Worm (Caenorhabditis elegans) whole organism, midembryonic: ENCODE data around the gene gtf-2E1.

Experiments used
- T22C8.4 ChIP-seq: fragments of 200-800 bp; sonication (Bioruptor generic); IDR thresholded peaks from 2 replicates; pipeline ENCODE4 v1.3.6; 2022; ENCODE audit warnings: missing genetic modification characterization, missing compliant biosample characterization
- cog-1 ChIP-seq: sonication (generic microtip); optimal IDR thresholded peaks from 2 replicates; lab custom pipeline; 2016; ENCODE audit warnings: missing genetic modification characterization, missing compliant biosample characterization
- flt-1 ChIP-seq: fragments of 200-800 bp; sonication (Bioruptor generic); IDR thresholded peaks from 2 replicates; pipeline ENCODE4 v1.3.6; 2022; ENCODE audit warnings: missing genetic modification characterization, missing compliant biosample characterization
- klf-2 ChIP-seq: fragments of 200-800 bp; sonication (Bioruptor generic); conservative IDR thresholded peaks from 2 replicates; pipeline ENCODE4 v1.3.6; 2022; ENCODE audit warnings: missing genetic modification reagents, missing genetic modification characterization, missing compliant biosample characterization
- med-1 ChIP-seq: sonication (generic microtip); optimal IDR thresholded peaks from 2 replicates; lab custom pipeline; 2017; ENCODE audit warnings: missing genetic modification characterization, mild to moderate bottlenecking, missing compliant biosample characterization, antibody characterized with exemption, missing genetic modification reagents; ENCODE audit not compliant: insufficient read depth
- ref-1 ChIP-seq: fragments of 200-800 bp; sonication (Bioruptor generic); conservative IDR thresholded peaks from 2 replicates; pipeline ENCODE4 v1.3.6; 2022; ENCODE audit warnings: missing genetic modification reagents, missing genetic modification characterization, missing compliant biosample characterization
- tab-1 ChIP-seq: fragments of 200-800 bp; sonication (Bioruptor generic); IDR thresholded peaks from 2 replicates; pipeline ENCODE4 v1.3.6; 2022; ENCODE audit warnings: missing genetic modification characterization, missing compliant biosample characterization
- ztf-23 ChIP-seq: fragments of 200-800 bp; sonication (Bioruptor generic); IDR thresholded peaks from 2 replicates; pipeline ENCODE4 v1.3.6; 2022; ENCODE audit warnings: missing genetic modification reagents, missing genetic modification characterization, missing compliant biosample characterization
- ztf-29 ChIP-seq: fragments of 200-800 bp; sonication (Bioruptor generic); IDR thresholded peaks from 2 replicates; pipeline ENCODE4 v1.3.6; 2022; ENCODE audit warnings: missing genetic modification reagents, missing genetic modification characterization, missing compliant biosample characterization

DNA sequence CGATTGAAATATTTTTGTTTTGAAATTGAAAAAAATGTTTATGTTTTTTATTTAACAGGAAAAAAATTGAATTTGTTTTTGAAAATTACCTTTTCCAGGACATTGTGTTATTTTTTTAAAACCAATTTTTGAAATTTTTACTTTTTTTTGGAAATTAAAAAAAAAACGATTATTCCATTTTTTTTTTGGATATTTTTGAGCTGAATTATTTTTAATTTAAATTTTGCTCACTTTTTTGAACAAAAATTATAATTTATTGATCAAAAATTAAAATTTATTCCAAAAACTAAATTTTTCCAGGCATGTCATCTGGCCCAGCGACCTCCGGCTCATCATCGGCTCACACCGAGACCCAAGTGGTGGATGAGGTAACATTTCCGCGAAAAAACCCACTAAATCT, at the start of gene gtf-2E1:
- TF ChIP-seq cog-1 (tag; lab: Kevin White, UChicago) (no peak), med-1 (GFP tag; lab: Kevin White, UChicago) (no peak), flt-1 (no peak), tab-1 (GFP tag; lab: Robert Waterston, UW) (no peak), klf-2 (no peak), T22C8.4 (no peak), ztf-29 (GFP tag; lab: Robert Waterston, UW) (no peak), ztf-23 (GFP tag; lab: Robert Waterston, UW) (no peak), ref-1 (no peak)
